Worm (Caenorhabditis elegans) whole organism, L4/young adult: ENCODE data around the gene H20J04.4.

Experiments used
- dao-5 ChIP-seq: sonication (generic microtip); optimal IDR thresholded peaks from 2 replicates; lab custom pipeline; 2016; ENCODE audit warnings: missing genotype, missing genetic modification characterization, moderate library complexity, missing compliant biosample characterization
- him-1 ChIP-seq: sonication (generic microtip); optimal IDR thresholded peaks from 2 replicates; lab custom pipeline; 2016; ENCODE audit warnings: missing genotype, missing genetic modification reagents, missing genetic modification characterization, missing compliant biosample characterization

ce11 chrII:4383306-4383705, 54.5 kb downstream of the H20J04.4 start, which contains the start of gene fkh-6:
- TF ChIP-seq him-1 (tag; lab: Kevin White, UChicago) = no peak
- TF ChIP-seq dao-5 (tag; lab: Kevin White, UChicago) = no peak
